Worm (Caenorhabditis elegans): ENCODE data around the gene srx-44.

- TF ChIP-seq nhr-90 (tag; optimal IDR thresholded peaks at IDR 0.05) (no peak), pha-4 (tag; optimal IDR thresholded peaks at IDR 0.05) (no peak), pbrm-1 (GFP tag; IDR thresholded peaks at IDR 0.05) (no peak), chd-7 (tag; optimal IDR thresholded peaks at IDR 0.05) (no peak), let-526 (GFP tag; IDR thresholded peaks at IDR 0.05) (no peak)
Measured at ce11 chrV:16061993-16062392, 41.9 kb downstream of the srx-44 start, which contains the start of gene fbxa-100.
